Fruit fly (Drosophila melanogaster): Measurements from ENCODE around the gene CG12541.

Gene CG12541

DNA sequence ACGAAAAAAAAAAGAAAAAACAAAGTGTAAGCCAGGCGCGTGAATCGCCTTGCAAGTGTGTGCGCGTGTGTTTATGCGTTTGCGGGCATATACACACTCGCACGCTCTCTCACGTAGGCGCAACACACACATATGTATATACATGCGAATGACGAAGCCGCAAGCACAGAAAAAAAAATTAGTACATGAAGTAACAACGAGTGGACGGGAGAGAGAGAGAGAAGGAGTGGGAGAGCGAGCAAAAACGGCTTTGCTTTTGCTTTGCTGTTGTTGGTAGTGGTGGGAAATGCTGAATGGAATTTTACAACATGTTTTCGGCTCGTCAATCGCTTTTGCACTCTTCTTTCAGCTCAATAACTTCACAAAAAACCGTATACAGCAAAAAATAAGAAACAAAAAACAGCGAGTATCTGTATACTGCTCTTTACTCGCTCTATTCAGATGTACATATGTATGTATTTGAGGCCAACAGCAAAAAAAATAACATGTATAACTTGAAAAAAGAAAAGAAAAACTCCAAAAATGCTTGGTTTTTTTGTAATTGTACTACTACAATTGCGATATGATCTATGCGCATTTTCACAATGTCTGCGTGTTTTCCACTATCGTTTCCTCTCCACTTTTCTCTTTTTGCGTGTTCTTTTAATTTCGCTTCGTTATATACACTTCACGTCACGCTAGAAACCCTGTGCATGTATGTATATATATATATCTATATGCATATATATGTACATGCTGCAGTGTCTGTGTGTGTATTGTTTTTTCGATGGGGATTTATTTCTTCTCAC, 31.4 kb upstream of the CG12541 start (continued):
- TF ChIP-seq lov (optimal IDR thresholded peaks at IDR 0.05) (no peak), lov (GFP tag; IDR thresholded peaks at IDR 0.05) (no peak), Doc2 (GFP tag; IDR thresholded peaks at IDR 0.05) (no peak), slp2 (GFP tag; optimal IDR thresholded peaks at IDR 0.05) (no peak), chinmo (GFP tag; IDR thresholded peaks at IDR 0.05; ENCODE audit: partially characterized antibody) (0 out of 4 replicates have a peak, but pooled peaks have one; percentile 86), onecut (GFP tag; IDR thresholded peaks at IDR 0.05) (no peak), Asciz (GFP tag; optimal IDR thresholded peaks at IDR 0.05) (no peak), HLHmδ (GFP tag; optimal IDR thresholded peaks at IDR 0.05) (no peak), h (optimal IDR thresholded peaks at IDR 0.05) (no peak), HHEX (GFP tag; optimal IDR thresholded peaks at IDR 0.05) (no peak), ftz-f1 (GFP tag; optimal IDR thresholded peaks at IDR 0.05) (no peak), ash1 (GFP tag; optimal IDR thresholded peaks at IDR 0.05) (no peak), CG11093 (GFP tag; IDR thresholded peaks at IDR 0.05) (no peak), CG2889 (GFP tag; IDR thresholded peaks at IDR 0.05) (no peak), Trl (optimal IDR thresholded peaks at IDR 0.05) (peak; percentile 76 to 88), Trl (GFP tag; optimal IDR thresholded peaks at IDR 0.05) (no peak), CG4617 (GFP tag; optimal IDR thresholded peaks at IDR 0.05; ENCODE audit: borderline replicate concordance) (peak; percentile 16), crp (GFP tag; optimal IDR thresholded peaks at IDR 0.05) (no peak), CG6765 (GFP tag; optimal IDR thresholded peaks at IDR 0.05) (no peak), Hmx (GFP tag; optimal IDR thresholded peaks at IDR 0.05) (no peak), CG12391 (tag; optimal IDR thresholded peaks at IDR 0.05) (no peak), Med (GFP tag) (peak; percentile 53), cas (GFP tag; IDR thresholded peaks at IDR 0.05) (no peak), CG11456 (GFP tag; IDR thresholded peaks at IDR 0.05) (no peak), Lim3 (GFP tag; IDR thresholded peaks at IDR 0.05) (no peak), CG4820 (GFP tag; optimal IDR thresholded peaks at IDR 0.05) (no peak), fd96Cb (tag; optimal IDR thresholded peaks at IDR 0.05) (no peak), Fer3 (tag; optimal IDR thresholded peaks at IDR 0.05) (no peak), CG3065 (GFP tag; optimal IDR thresholded peaks at IDR 0.05) (no peak), scrt (GFP tag; optimal IDR thresholded peaks at IDR 0.05) (no peak), CG3838 (GFP tag; optimal IDR thresholded peaks at IDR 0.05) (no peak), CG3281 (GFP tag; optimal IDR thresholded peaks at IDR 0.05) (no peak), Rx (GFP tag; IDR thresholded peaks at IDR 0.05) (no peak), nmo (GFP tag; optimal IDR thresholded peaks at IDR 0.05) (no peak), CG10462 (GFP tag; optimal IDR thresholded peaks at IDR 0.05) (no peak), gce (GFP tag; IDR thresholded peaks at IDR 0.05) (no peak), sob (GFP tag; IDR thresholded peaks at IDR 0.05) (0 out of 2 replicates have a peak, but pooled peaks have one; percentile 9), dati (GFP tag; IDR thresholded peaks at IDR 0.05) (no peak), Atf-2 (GFP tag; optimal IDR thresholded peaks at IDR 0.05) (no peak), MBD-R2 (GFP tag; IDR thresholded peaks at IDR 0.05) (no peak), CG17359 (tag; optimal IDR thresholded peaks at IDR 0.05) (peak; percentile 55), nom (GFP tag; optimal IDR thresholded peaks at IDR 0.05) (peak; percentile 61), Doc3 (GFP tag; IDR thresholded peaks at IDR 0.05; ENCODE audit: partially characterized antibody) (no peak), Dp (GFP tag; optimal IDR thresholded peaks at IDR 0.05) (no peak), Side (GFP tag; optimal IDR thresholded peaks at IDR 0.05) (no peak), phol (tag; optimal IDR thresholded peaks at IDR 0.05) (no peak), tll (GFP tag; optimal IDR thresholded peaks at IDR 0.05) (no peak), CG12769 (tag; optimal IDR thresholded peaks at IDR 0.05) (peak; percentile 12), CG12155 (GFP tag; optimal IDR thresholded peaks at IDR 0.05) (peak; percentile 95), eyg (GFP tag; optimal IDR thresholded peaks at IDR 0.05) (no peak)

Measured in whole organism, embryonic.